Fruit fly (Drosophila melanogaster): ENCODE measurements around the gene cindr.
A peak's percentile ranks its signal among the peaks of the same experiment; 100 is the strongest.

cindr gene

dm6 chr3R:30813903-30814339 lies 5.5 kb downstream of the cindr start (continued):
- peak; percentile 73 for TF ChIP-seq CG10631 (GFP tag; optimal IDR thresholded peaks at IDR 0.05)
- peak; percentile 80 for TF ChIP-seq CG32006 (GFP tag; optimal IDR thresholded peaks at IDR 0.05)
- TF ChIP-seq Sox15 (GFP tag; optimal IDR thresholded peaks at IDR 0.05) = peak; percentile 53
- TF ChIP-seq CG11762 (GFP tag; optimal IDR thresholded peaks at IDR 0.05; ENCODE audit: insufficient read depth) = peak; percentile 74
- TF ChIP-seq svp (GFP tag) = peak; percentile 93
- TF ChIP-seq CG8119 (GFP tag; IDR thresholded peaks at IDR 0.05) = peak; percentile 83
- peak; percentile 50 for TF ChIP-seq Blimp-1 (GFP tag; optimal IDR thresholded peaks at IDR 0.05)
- TF ChIP-seq Eip78C (GFP tag) = peak; percentile 96
- TF ChIP-seq CG34406 (GFP tag; optimal IDR thresholded peaks at IDR 0.05) = peak; percentile 77
- peak; percentile 79 for TF ChIP-seq Eip75B (GFP tag; optimal IDR thresholded peaks at IDR 0.05)
- TF ChIP-seq fd85E (GFP tag; optimal IDR thresholded peaks at IDR 0.05) = peak; percentile 59
- peak; percentile 49 for TF ChIP-seq CG4318 (GFP tag; optimal IDR thresholded peaks at IDR 0.05)
- no peak for TF ChIP-seq Hr38 (GFP tag; optimal IDR thresholded peaks at IDR 0.05)
- TF ChIP-seq CG6808 (GFP tag; optimal IDR thresholded peaks at IDR 0.05) = peak; percentile 9
- TF ChIP-seq Gug (GFP tag; IDR thresholded peaks at IDR 0.05) = peak; percentile 83
- TF ChIP-seq CG8319 (GFP tag; optimal IDR thresholded peaks at IDR 0.05) = peak; percentile 75
- peak; percentile 63 for TF ChIP-seq Lpt (GFP tag; optimal IDR thresholded peaks at IDR 0.05)
- TF ChIP-seq Ets21C (GFP tag; optimal IDR thresholded peaks at IDR 0.05) = peak; percentile 82
- TF ChIP-seq CG7368 (GFP tag; optimal IDR thresholded peaks at IDR 0.05) = peak; percentile 81
- peak; percentile 91 for TF ChIP-seq CG6163 (GFP tag; IDR thresholded peaks at IDR 0.05)
- TF ChIP-seq cyc (GFP tag; optimal IDR thresholded peaks at IDR 0.05) = peak; percentile 90
- peak; percentile 18 for TF ChIP-seq CG16779 (tag; optimal IDR thresholded peaks at IDR 0.05)
- TF ChIP-seq CG6276 (GFP tag; optimal IDR thresholded peaks at IDR 0.05) = peak; percentile 69
- peak; percentile 92 for TF ChIP-seq eg (GFP tag; IDR thresholded peaks at IDR 0.05)

- TF ChIP-seq net (GFP tag; optimal IDR thresholded peaks at IDR 0.05) (peak; percentile 61), Eip75B (GFP tag; optimal IDR thresholded peaks at IDR 0.05) (peak; percentile 37), achi (GFP tag; optimal IDR thresholded peaks at IDR 0.05) (peak; percentile 49), CG6163 (GFP tag; IDR thresholded peaks at IDR 0.05) (peak; percentile 83), CG11902 (GFP tag; optimal IDR thresholded peaks at IDR 0.05) (no peak), fd85E (GFP tag; optimal IDR thresholded peaks at IDR 0.05) (no peak), CG9139 (GFP tag; optimal IDR thresholded peaks at IDR 0.05) (no peak), CG6276 (GFP tag; optimal IDR thresholded peaks at IDR 0.05) (peak; percentile 79), salr (GFP tag; optimal IDR thresholded peaks at IDR 0.05) (peak in 1 of 2 experiments; percentile 78), Sox14 (GFP tag; optimal IDR thresholded peaks at IDR 0.05) (peak; percentile 74), dac (GFP tag; optimal IDR thresholded peaks at IDR 0.05) (peak; percentile 75), Lpt (GFP tag; optimal IDR thresholded peaks at IDR 0.05) (peak; percentile 72), Eip93F (GFP tag; optimal IDR thresholded peaks at IDR 0.05) (no peak), CG6792 (GFP tag; optimal IDR thresholded peaks at IDR 0.05) (peak; percentile 25), Smox (GFP tag; optimal IDR thresholded peaks at IDR 0.05) (peak; percentile 15), CG7368 (GFP tag; optimal IDR thresholded peaks at IDR 0.05) (peak; percentile 48), ss (GFP tag; optimal IDR thresholded peaks at IDR 0.05) (no peak), CG4318 (GFP tag; optimal IDR thresholded peaks at IDR 0.05) (peak; percentile 81), svp (GFP tag) (peak; percentile 59), vri (GFP tag; optimal IDR thresholded peaks at IDR 0.05) (no peak), CG3032 (tag; optimal IDR thresholded peaks at IDR 0.05) (peak; percentile 35), Ets96B (tag; optimal IDR thresholded peaks at IDR 0.05) (peak; percentile 57), CG11762 (GFP tag; optimal IDR thresholded peaks at IDR 0.05; ENCODE audit: insufficient read depth) (peak; percentile 34), Hr4 (GFP tag; optimal IDR thresholded peaks at IDR 0.05) (peak; percentile 88), CG6808 (GFP tag; optimal IDR thresholded peaks at IDR 0.05) (no peak), pdm3 (GFP tag; optimal IDR thresholded peaks at IDR 0.05) (peak; percentile 77), cyc (GFP tag; optimal IDR thresholded peaks at IDR 0.05) (peak; percentile 8), Met (GFP tag; optimal IDR thresholded peaks at IDR 0.05) (peak; percentile 33), CG8319 (GFP tag; optimal IDR thresholded peaks at IDR 0.05) (no peak), esn (GFP tag; optimal IDR thresholded peaks at IDR 0.05) (peak; percentile 31), Gug (GFP tag; IDR thresholded peaks at IDR 0.05) (peak; percentile 40; the same call in 1 of the 2 replicates), Sox102F (GFP tag; optimal IDR thresholded peaks at IDR 0.05) (no peak), Sox15 (GFP tag; optimal IDR thresholded peaks at IDR 0.05) (no peak), CG10669 (GFP tag; optimal IDR thresholded peaks at IDR 0.05) (peak; percentile 12), CG6854 (GFP tag; optimal IDR thresholded peaks at IDR 0.05) (no peak), CG16779 (tag; optimal IDR thresholded peaks at IDR 0.05) (peak; percentile 18), CG32006 (GFP tag; optimal IDR thresholded peaks at IDR 0.05) (peak; percentile 92), spab (GFP tag; optimal IDR thresholded peaks at IDR 0.05) (peak; percentile 37)
These were observed 6.3 kb downstream of the cindr start for dm6 chr3R:30814597-30815252.
